Fruit fly (Drosophila melanogaster) whole organism, wandering third instar larva: ENCODE data around the gene CG12116.

ENCODE experiments used
- Abd-B ChIP-seq: fragments of >200 bp; optimal IDR thresholded peaks from 2 replicates; lab custom pipeline; 2017; ENCODE audit warnings: missing biosample characterization, missing genetic modification characterization
- CG9705 ChIP-seq: fragments of 200-800 bp; sonication (Bioruptor generic); optimal IDR thresholded peaks from 2 replicates; lab custom pipeline; 2018; ENCODE audit warnings: missing biosample characterization, mild to moderate bottlenecking, missing genetic modification characterization
- CrebA ChIP-seq: fragments of 200-800 bp; sonication (Bioruptor generic); optimal IDR thresholded peaks from 2 replicates; lab custom pipeline; 2016; ENCODE audit warnings: missing biosample characterization, mild to moderate bottlenecking, missing genetic modification characterization, borderline replicate concordance
- Dfd ChIP-seq: fragments of >200 bp; optimal IDR thresholded peaks from 2 replicates; lab custom pipeline; 2017; ENCODE audit warnings: missing biosample characterization, missing genetic modification characterization
- Dif ChIP-seq: fragments of 200-275, 200-300 bp; sonication (Bioruptor generic); optimal IDR thresholded peaks from 2 replicates; lab custom pipeline; 2018; ENCODE audit warnings: missing biosample characterization, missing genetic modification characterization; ENCODE audit not compliant: partially characterized antibody
- GATAd ChIP-seq: sonication (Bioruptor generic); optimal IDR thresholded peaks from 2 replicates; lab custom pipeline; 2016; ENCODE audit warnings: missing biosample characterization, missing genetic modification characterization
- HLH106 ChIP-seq: fragments of 200-800 bp; optimal IDR thresholded peaks from 3 replicates; lab custom pipeline; 2019; ENCODE audit warnings: missing biosample characterization, mild to moderate bottlenecking, missing genetic modification characterization, moderate library complexity
- Hnf4 ChIP-seq: fragments of 200-800 bp; sonication (Bioruptor generic); optimal IDR thresholded peaks from 2 replicates; lab custom pipeline; 2016; ENCODE audit warnings: missing biosample characterization, mild to moderate bottlenecking, missing genetic modification characterization
- Jra ChIP-seq: sonication (Bioruptor generic); optimal IDR thresholded peaks from 2 replicates; lab custom pipeline; 2016; ENCODE audit warnings: missing biosample characterization, missing genetic modification characterization
- Mio ChIP-seq: sonication (Bioruptor generic); optimal IDR thresholded peaks from 2 replicates; lab custom pipeline; 2016; ENCODE audit warnings: missing biosample characterization, missing genetic modification characterization
- Myc ChIP-seq: fragments of >200 bp; optimal IDR thresholded peaks from 2 replicates; lab custom pipeline; 2017
- N ChIP-seq: fragments of >200 bp; optimal IDR thresholded peaks from 2 replicates; lab custom pipeline; 2018; ENCODE audit warnings: missing biosample characterization, missing external identifiers, missing genetic modification characterization
- OdsH ChIP-seq: fragments of 200-800 bp; sonication (Bioruptor generic); optimal IDR thresholded peaks from 2 replicates; lab custom pipeline; 2016; ENCODE audit warnings: missing biosample characterization, mild to moderate bottlenecking, missing genetic modification characterization
- Rel ChIP-seq, 2 experiments: fragments of 200-800 bp; sonication (Bioruptor generic) in 1 of 2; optimal IDR thresholded peaks; 2 replicates in 1 of 2; 3 replicates in 1 of 2; lab custom pipeline; 2016 to 2019; ENCODE audit warnings: mild to moderate bottlenecking in 2 of 2, missing biosample characterization in 2 of 2, missing genetic modification characterization in 2 of 2, moderate library complexity in 1 of 2
- Sp1 ChIP-seq: fragments of 200-800 bp; sonication (Bioruptor generic); optimal IDR thresholded peaks from 3 replicates; lab custom pipeline; 2019; ENCODE audit warnings: missing biosample characterization, mild to moderate bottlenecking, missing genetic modification characterization, moderate library complexity
- Vsx2 ChIP-seq: fragments of 200-300, 225-300 bp; sonication (Bioruptor generic); optimal IDR thresholded peaks from 2 replicates; lab custom pipeline; 2018; ENCODE audit warnings: missing biosample characterization, missing genetic modification characterization; ENCODE audit not compliant: partially characterized antibody
- br ChIP-seq: fragments of 200-800 bp; sonication (Bioruptor generic); optimal IDR thresholded peaks from 2 replicates; lab custom pipeline; 2016; ENCODE audit warnings: missing biosample characterization, missing genetic modification characterization
- dl ChIP-seq, 2 experiments: fragments of 175-275, 200-275 bp in 1 of 2; fragments of 200-275 bp in 1 of 2; sonication (Bioruptor generic); optimal IDR thresholded peaks; lab custom pipeline; 2018; ENCODE audit warnings: mild to moderate bottlenecking in 2 of 2, missing biosample characterization in 2 of 2, missing genetic modification characterization in 2 of 2, moderate library complexity in 2 of 2; ENCODE audit not compliant: partially characterized antibody in 2 of 2, insufficient read depth in 1 of 2
- dmrt93B ChIP-seq: fragments of 200-800 bp; sonication (Bioruptor generic); optimal IDR thresholded peaks from 2 replicates; lab custom pipeline; 2018; ENCODE audit warnings: missing biosample characterization, mild to moderate bottlenecking, missing genetic modification characterization
- dsf ChIP-seq: sonication (Bioruptor generic); optimal IDR thresholded peaks from 2 replicates; lab custom pipeline; 2016; ENCODE audit warnings: missing biosample characterization, missing genetic modification characterization, borderline replicate concordance
- ey ChIP-seq: fragments of 200-800 bp; sonication (Bioruptor generic); optimal IDR thresholded peaks from 2 replicates; lab custom pipeline; 2016; ENCODE audit warnings: missing biosample characterization, missing genetic modification characterization
- foxo ChIP-seq, 2 experiments: fragments of 200-800 bp; sonication (Bioruptor generic); optimal IDR thresholded peaks; 2 replicates in 1 of 2; 3 replicates in 1 of 2; lab custom pipeline; 2016 to 2017; ENCODE audit warnings: missing biosample characterization in 2 of 2, missing genetic modification characterization in 2 of 2
- fru ChIP-seq: fragments of 200-800 bp; sonication (Bioruptor generic); optimal IDR thresholded peaks from 3 replicates; lab custom pipeline; 2016; ENCODE audit warnings: missing biosample characterization, mild to moderate bottlenecking, missing genetic modification characterization
- jim ChIP-seq: fragments of 175-275, 200-325 bp; sonication (Bioruptor generic); optimal IDR thresholded peaks from 2 replicates; lab custom pipeline; 2016; ENCODE audit warnings: missing biosample characterization, mild to moderate bottlenecking, missing genetic modification characterization
- lola ChIP-seq: fragments of >200 bp; optimal IDR thresholded peaks from 2 replicates; lab custom pipeline; 2017; ENCODE audit warnings: missing biosample characterization, missing genetic modification characterization
- sage ChIP-seq: fragments of 200-800 bp; sonication (Bioruptor generic); optimal IDR thresholded peaks from 2 replicates; lab custom pipeline; 2016; ENCODE audit warnings: missing biosample characterization, mild to moderate bottlenecking, missing genetic modification characterization
- sv ChIP-seq: fragments of 200-800 bp; sonication (Bioruptor generic); optimal IDR thresholded peaks from 3 replicates; lab custom pipeline; 2016; ENCODE audit warnings: missing biosample characterization, missing genetic modification characterization
- tai ChIP-seq: sonication (Bioruptor generic); optimal IDR thresholded peaks from 2 replicates; lab custom pipeline; 2016; ENCODE audit warnings: missing biosample characterization, missing genetic modification characterization
- usp ChIP-seq: fragments of >200 bp; optimal IDR thresholded peaks from 2 replicates; lab custom pipeline; 2017; ENCODE audit warnings: missing biosample characterization, missing genetic modification characterization
- woc ChIP-seq: sonication (Bioruptor generic); optimal IDR thresholded peaks from 2 replicates; lab custom pipeline; 2016; ENCODE audit warnings: missing biosample characterization, mild to moderate bottlenecking, missing genetic modification characterization

The CG12116 gene

DNA sequence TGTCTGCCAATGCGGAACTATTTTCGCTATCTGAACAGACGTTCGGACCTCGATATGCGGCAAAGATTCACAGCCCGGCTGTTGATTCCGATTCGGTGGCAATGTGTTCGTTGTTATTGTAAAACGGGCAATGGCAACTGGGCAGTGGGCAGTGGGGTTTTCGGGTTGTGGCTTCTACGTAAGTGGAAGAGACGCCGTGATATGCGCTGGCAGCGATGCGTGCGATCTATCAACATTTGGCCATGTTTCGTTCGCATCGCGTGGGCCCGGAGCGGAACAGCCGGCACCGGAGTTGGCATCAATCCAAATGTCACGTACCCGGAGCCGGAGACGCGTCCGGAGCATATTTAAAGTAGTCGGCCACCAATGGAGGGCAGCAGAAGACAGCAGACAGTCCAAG lies 12.7 kb upstream of the CG12116 start, which contains the start of gene Cp38:
Gene Cp38 (plus strand): TSS at position 376 of the 400 bp plus-strand sequence.
- TF ChIP-seq Hnf4 (GFP tag; lab: Kevin White, UChicago): no peak
- TF ChIP-seq fru (GFP tag; lab: Kevin White, UChicago): no peak
- no peak for TF ChIP-seq usp (GFP tag; lab: Kevin White, UChicago)
- no peak for TF ChIP-seq GATAd (GFP tag; lab: Kevin White, UChicago)
- no peak for TF ChIP-seq Jra (GFP tag; lab: Kevin White, UChicago)
- TF ChIP-seq OdsH (GFP tag; lab: Kevin White, UChicago): no peak
- TF ChIP-seq, all 38 proteins: peak for 0

DNA sequence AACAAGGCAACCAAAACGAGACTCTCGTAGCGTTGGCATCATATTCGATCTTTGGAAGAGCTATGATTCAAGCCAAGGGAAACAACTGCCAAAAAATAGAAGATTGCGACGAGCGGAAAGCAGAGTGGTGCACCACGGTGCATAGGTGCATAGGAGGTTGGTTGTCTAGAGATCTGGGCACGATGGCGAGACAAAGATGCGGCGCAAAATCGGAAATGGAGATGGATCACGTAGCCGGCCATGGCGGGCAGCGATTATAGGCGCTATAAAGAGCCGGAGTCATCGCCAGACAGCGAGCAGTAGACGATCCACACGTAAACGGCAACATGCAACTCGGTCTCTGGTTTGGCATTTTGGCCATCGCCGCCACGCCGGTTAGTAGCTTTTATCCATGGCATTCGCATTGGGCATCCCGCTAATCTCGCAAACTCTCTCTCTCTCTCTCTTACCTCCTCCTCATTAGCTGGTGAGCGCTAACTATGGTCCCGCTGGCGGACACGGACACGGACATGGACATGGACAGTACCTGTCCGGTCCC lies 10.3 kb upstream of the CG12116 start, which contains the start of gene Cp36:
Gene Cp36 (plus strand): TSS at position 289 of the 538 bp plus-strand sequence.
- TF ChIP-seq HLH106 (tag; lab: Kevin White, UChicago) (no peak), usp (GFP tag; lab: Kevin White, UChicago) (no peak), woc (GFP tag; lab: Kevin White, UChicago) (no peak)

DNA sequence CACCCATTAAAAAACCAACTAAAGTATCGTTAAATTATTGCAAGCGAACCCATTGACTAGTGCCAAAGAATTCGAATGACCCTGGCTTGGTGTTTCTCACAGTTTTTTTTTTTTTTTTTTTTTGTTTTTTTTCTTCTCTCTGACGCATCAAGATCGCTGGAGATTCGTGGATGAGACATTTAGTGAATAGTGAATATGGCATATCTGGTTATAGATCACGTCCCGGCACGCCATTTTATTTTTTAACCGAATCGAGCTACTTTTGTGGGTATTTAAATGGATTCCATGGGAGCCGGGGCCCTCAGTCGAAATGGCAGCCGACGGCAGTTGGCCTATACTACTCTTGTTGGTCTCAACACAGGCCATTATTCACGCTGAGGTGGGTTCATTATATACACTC lies 8.0 kb upstream of the CG12116 start, which contains the start of gene Cp7Fc:
Gene Cp7Fc (plus strand): TSS at position 301 of the 400 bp plus-strand sequence.
- TF ChIP-seq foxo (GFP tag; optimal IDR thresholded peaks at IDR 0.05; lab: Kevin White, UChicago): no peak
- TF ChIP-seq dmrt93B (GFP tag; lab: Kevin White, UChicago): no peak
- no peak for TF ChIP-seq sage
- no peak for TF ChIP-seq HLH106 (tag; lab: Kevin White, UChicago)
- no peak for TF ChIP-seq br (GFP tag; lab: Kevin White, UChicago)
- TF ChIP-seq Vsx2: no peak
- TF ChIP-seq dl (GFP tag; optimal IDR thresholded peaks at IDR 0.05; lab: Kevin White, UChicago; ENCODE audit: insufficient read depth in 1 of 2, partially characterized antibody in 2 of 2): no peak
- no peak for TF ChIP-seq Jra (GFP tag; lab: Kevin White, UChicago)
- TF ChIP-seq Myc (lab: Kevin White, UChicago): no peak
- TF ChIP-seq usp (GFP tag; lab: Kevin White, UChicago): no peak
- no peak for TF ChIP-seq Sp1
- TF ChIP-seq Mio (GFP tag; lab: Kevin White, UChicago): no peak
- TF ChIP-seq lola (GFP tag; lab: Kevin White, UChicago): no peak
- no peak for TF ChIP-seq Abd-B (GFP tag; lab: Kevin White, UChicago)
- no peak for TF ChIP-seq sv (GFP tag; lab: Kevin White, UChicago)
- no peak for TF ChIP-seq tai (GFP tag; lab: Kevin White, UChicago)
- TF ChIP-seq woc (GFP tag; lab: Kevin White, UChicago): no peak
- no peak for TF ChIP-seq CG9705
- TF ChIP-seq Dif (GFP tag; lab: Kevin White, UChicago): no peak
- TF ChIP-seq dsf (GFP tag; lab: Kevin White, UChicago): no peak

DNA sequence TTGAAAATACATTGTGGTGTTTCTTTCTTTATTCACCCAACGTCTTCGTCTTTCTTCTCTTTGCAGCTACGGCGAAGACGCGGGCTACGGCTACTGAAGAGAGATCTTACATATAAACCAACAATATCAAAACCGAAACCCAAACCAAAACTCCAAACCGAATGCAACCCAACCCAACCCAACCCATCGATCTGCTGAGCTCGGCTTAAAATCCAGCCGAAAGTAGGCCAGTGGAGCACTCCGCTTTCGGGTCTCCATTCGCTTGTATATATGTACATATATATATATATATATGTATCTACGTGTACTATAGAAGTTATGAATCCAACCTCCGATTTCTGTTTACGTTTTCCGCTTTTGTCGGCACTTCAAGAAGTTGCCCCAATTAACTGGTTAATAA lies 6.8 kb upstream of the CG12116 start:
- TF ChIP-seq Dfd (no peak), N (GFP tag; lab: Kevin White, UChicago) (no peak), tai (GFP tag; lab: Kevin White, UChicago) (no peak), CG9705 (no peak), Rel (GFP tag; optimal IDR thresholded peaks at IDR 0.05; lab: Kevin White, UChicago) (no peak), Rel (tag; optimal IDR thresholded peaks at IDR 0.05; lab: Kevin White, UChicago) (no peak)

DNA sequence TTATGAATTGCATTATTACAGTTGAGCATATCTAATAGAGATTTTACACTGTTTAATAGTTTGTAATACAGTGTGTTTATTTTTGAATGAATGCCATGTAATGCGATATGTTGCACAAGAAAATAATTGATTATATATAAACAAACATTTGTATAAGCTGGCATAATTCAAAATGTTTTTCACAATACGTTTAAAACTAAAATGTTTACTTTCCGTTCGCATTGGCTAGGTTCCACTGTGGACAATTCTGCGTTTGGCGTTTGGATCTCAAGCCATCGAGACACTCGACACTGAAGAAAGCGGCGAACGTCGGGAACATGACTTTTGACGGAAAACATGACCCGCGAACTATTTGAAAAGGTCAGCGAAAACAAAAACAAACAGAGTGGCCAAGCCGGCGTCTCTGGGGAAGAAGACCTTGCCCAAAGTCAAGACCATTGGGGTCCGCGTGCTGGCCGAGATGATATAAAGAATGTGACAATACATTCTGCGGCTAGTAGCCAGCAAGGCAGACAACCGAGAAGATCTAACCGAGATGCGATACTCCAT lies 4.6 kb upstream of the CG12116 start, which contains the start of gene Cp7Fb:
Gene Cp7Fb (plus strand): TSS at position 499 of the 549 bp plus-strand sequence.
- no peak for TF ChIP-seq woc (GFP tag; lab: Kevin White, UChicago)
- TF ChIP-seq GATAd (GFP tag; lab: Kevin White, UChicago): no peak
- no peak for TF ChIP-seq ey (GFP tag; lab: Kevin White, UChicago)
- TF ChIP-seq HLH106 (tag; lab: Kevin White, UChicago): no peak
- no peak for TF ChIP-seq Dif (GFP tag; lab: Kevin White, UChicago)
- no peak for TF ChIP-seq N (GFP tag; lab: Kevin White, UChicago)
- TF ChIP-seq jim: no peak
- no peak for TF ChIP-seq dmrt93B (GFP tag; lab: Kevin White, UChicago)
- no peak for TF ChIP-seq CrebA (GFP tag; lab: Kevin White, UChicago)
- no peak for TF ChIP-seq tai (GFP tag; lab: Kevin White, UChicago)
- no peak for TF ChIP-seq fru (GFP tag; lab: Kevin White, UChicago)
- no peak for TF ChIP-seq CG9705
- TF ChIP-seq Abd-B (GFP tag; lab: Kevin White, UChicago): no peak
